Fruit fly (Drosophila melanogaster): ENCODE results near the gene nmd.

nmd gene

dm6 chr2L:10334854-10335277 lies 31.1 kb upstream of the nmd start (continued):
- TF ChIP-seq Hand (GFP tag; optimal IDR thresholded peaks at IDR 0.05) = peak; percentile 20
- peak; percentile 47 for TF ChIP-seq zfh2 (GFP tag; optimal IDR thresholded peaks at IDR 0.05)
- peak; percentile 72; the same call in 1 of the 2 replicates for TF ChIP-seq sob (GFP tag; IDR thresholded peaks at IDR 0.05)
- no peak for TF ChIP-seq CG9437 (GFP tag; optimal IDR thresholded peaks at IDR 0.05)
- peak; percentile 35 for TF ChIP-seq CG9797 (GFP tag; optimal IDR thresholded peaks at IDR 0.05)
- TF ChIP-seq CG1602 (GFP tag; optimal IDR thresholded peaks at IDR 0.05) = no peak

- TF ChIP-seq CG32767 (GFP tag; IDR thresholded peaks at IDR 0.05) = no peak
- TF ChIP-seq CG4282 (GFP tag; optimal IDR thresholded peaks at IDR 0.05) = no peak
- TF ChIP-seq ttk (GFP tag; IDR thresholded peaks at IDR 0.05) = no peak
- TF ChIP-seq vnd (GFP tag; IDR thresholded peaks at IDR 0.05; ENCODE audit: partially characterized antibody) = no peak
- no peak for TF ChIP-seq CG10147 (GFP tag; optimal IDR thresholded peaks at IDR 0.05)
- TF ChIP-seq tup (GFP tag; optimal IDR thresholded peaks at IDR 0.05) = no peak
- no peak for TF ChIP-seq zf30C (GFP tag; optimal IDR thresholded peaks at IDR 0.05)
- TF ChIP-seq Ptx1 (GFP tag; IDR thresholded peaks at IDR 0.05) = no peak
- TF ChIP-seq Elba2 (GFP tag; optimal IDR thresholded peaks at IDR 0.05) = peak; percentile 21
- no peak for TF ChIP-seq sens-2 (GFP tag; IDR thresholded peaks at IDR 0.05)
- TF ChIP-seq CG9215 (GFP tag; IDR thresholded peaks at IDR 0.05) = no peak
- no peak for TF ChIP-seq CG9727 (GFP tag; optimal IDR thresholded peaks at IDR 0.05)
- TF ChIP-seq Optix (GFP tag; IDR thresholded peaks at IDR 0.05) = no peak
- no peak for TF ChIP-seq CG34422 (GFP tag; IDR thresholded peaks at IDR 0.05)
- 0 out of 3 replicates have a peak, but pooled peaks have one; percentile 50 for TF ChIP-seq mld (GFP tag; IDR thresholded peaks at IDR 0.05; ENCODE audit: partially characterized antibody)
- no peak for TF ChIP-seq CG8924 (tag; optimal IDR thresholded peaks at IDR 0.05)
- no peak for TF ChIP-seq CG2712 (tag; optimal IDR thresholded peaks at IDR 0.05)
- no peak for TF ChIP-seq CG3838 (GFP tag; optimal IDR thresholded peaks at IDR 0.05)
- no peak for TF ChIP-seq MBD-R2 (GFP tag; IDR thresholded peaks at IDR 0.05)
- no peak for TF ChIP-seq Hmx (GFP tag; optimal IDR thresholded peaks at IDR 0.05)
- TF ChIP-seq pzg (GFP tag; optimal IDR thresholded peaks at IDR 0.05) = no peak
- TF ChIP-seq YL-1 (GFP tag; optimal IDR thresholded peaks at IDR 0.05) = no peak
- no peak for TF ChIP-seq Bdp1 (GFP tag; optimal IDR thresholded peaks at IDR 0.05)
- TF ChIP-seq dmrt11E (tag; optimal IDR thresholded peaks at IDR 0.05) = no peak
- 0 out of 2 replicates have a peak, but pooled peaks have one; percentile 6 for TF ChIP-seq CG4360 (GFP tag; IDR thresholded peaks at IDR 0.05)
- peak; percentile 71 for TF ChIP-seq Med (GFP tag)
- TF ChIP-seq Dll (GFP tag; IDR thresholded peaks at IDR 0.05; ENCODE audit: partially characterized antibody) = no peak
- TF ChIP-seq Sin3A (optimal IDR thresholded peaks at IDR 0.05) = no peak
- no peak for TF ChIP-seq tna (GFP tag; IDR thresholded peaks at IDR 0.05; ENCODE audit: partially characterized antibody)
- TF ChIP-seq Rx (GFP tag; IDR thresholded peaks at IDR 0.05) = no peak
- TF ChIP-seq aop (GFP tag; IDR thresholded peaks at IDR 0.05) = no peak
- no peak for TF ChIP-seq cato (GFP tag; optimal IDR thresholded peaks at IDR 0.05; ENCODE audit: borderline replicate concordance)
- TF ChIP-seq tll (GFP tag; optimal IDR thresholded peaks at IDR 0.05) = no peak
- 0 out of 2 replicates have a peak, but pooled peaks have one; percentile 15 for TF ChIP-seq CG17328 (GFP tag; IDR thresholded peaks at IDR 0.05)
- no peak for TF ChIP-seq lola (GFP tag; optimal IDR thresholded peaks at IDR 0.05)
Measured at dm6 chr2L:10334213-10334612, 30.5 kb upstream of the nmd start.
